Worm (Caenorhabditis elegans) whole organism, L4 larva: Measurements from ENCODE around the gene tdpo-1.

Experiments used
- ceh-82 ChIP-seq: sonication (generic microtip); optimal IDR thresholded peaks from 2 replicates; lab custom pipeline; 2017; ENCODE audit warnings: missing biosample characterization, missing genetic modification characterization
- fos-1 ChIP-seq: fragments of 150-350 bp; optimal IDR thresholded peaks from 2 replicates; lab custom pipeline; 2014; ENCODE audit warnings: missing biosample characterization, missing genetic modification characterization
- lin-1 ChIP-seq: fragments of 200-800 bp; sonication (Bioruptor generic); IDR thresholded peaks from 2 replicates; pipeline ENCODE4 v1.3.6; 2022; ENCODE audit warnings: missing genetic modification reagents, missing genetic modification characterization, missing compliant biosample characterization
- mdt-29 ChIP-seq: fragments of 200-800 bp; sonication (Bioruptor generic); IDR thresholded peaks from 2 replicates; pipeline ENCODE4 v1.3.6; 2022; ENCODE audit warnings: missing genetic modification reagents, missing genetic modification characterization, missing compliant biosample characterization
- zag-1 ChIP-seq: fragments of 150-350 bp; optimal IDR thresholded peaks from 2 replicates; lab custom pipeline; 2014; ENCODE audit warnings: missing biosample characterization, missing genetic modification characterization

DNA sequence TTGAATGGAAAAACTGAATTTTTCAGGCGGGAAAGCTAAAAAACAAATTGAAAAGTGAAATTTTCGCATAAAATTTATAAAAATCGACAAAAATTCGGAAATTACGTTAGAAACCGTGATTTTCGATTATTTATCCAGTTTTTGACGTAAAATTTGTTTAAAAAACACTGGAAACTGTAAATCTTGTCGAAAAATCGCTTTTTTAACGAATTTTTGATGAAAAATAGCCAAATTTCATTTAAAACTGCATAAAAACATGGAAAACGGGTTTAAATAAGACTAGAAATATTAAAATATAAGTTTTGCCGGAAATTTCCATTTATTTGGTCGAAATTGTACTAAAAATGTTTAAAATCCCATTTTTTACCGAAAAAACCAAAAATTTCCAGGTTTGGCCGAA is 35.5 kb upstream of the tdpo-1 start:
- TF ChIP-seq fos-1 (tag; lab: Kevin White, UChicago), result no peak
- TF ChIP-seq ceh-82, result no peak
- no peak for TF ChIP-seq lin-1
- TF ChIP-seq zag-1 (tag; lab: Kevin White, UChicago), result no peak
- no peak for TF ChIP-seq mdt-29
